Fruit fly (Drosophila melanogaster) whole organism, embryonic: ENCODE data around the gene CG11986.

Source experiments
- Atf-2 ChIP-seq: fragments of 200-800 bp; sonication (Bioruptor generic); optimal IDR thresholded peaks from 2 replicates; lab custom pipeline; 2016; ENCODE audit warnings: missing biosample characterization, missing genetic modification characterization
- Bdp1 ChIP-seq: fragments of 200-800 bp; sonication (Bioruptor generic); optimal IDR thresholded peaks from 3 replicates; lab custom pipeline; 2016; ENCODE audit warnings: missing biosample characterization, missing genetic modification characterization
- BtbVII ChIP-seq: fragments of 200-800 bp; sonication (Bioruptor generic); optimal IDR thresholded peaks from 3 replicates; lab custom pipeline; 2017; ENCODE audit warnings: missing biosample characterization, mild to moderate bottlenecking, missing genetic modification characterization
- CG10543 ChIP-seq: fragments of 200-800 bp; sonication (Bioruptor generic); optimal IDR thresholded peaks from 3 replicates; lab custom pipeline; 2017; ENCODE audit warnings: missing biosample characterization, mild to moderate bottlenecking, missing genetic modification characterization, moderate library complexity
- CG10979 ChIP-seq: fragments of 200-800 bp; sonication (Bioruptor generic); optimal IDR thresholded peaks from 2 replicates; lab custom pipeline; 2018; ENCODE audit warnings: missing biosample characterization, mild to moderate bottlenecking, missing genetic modification characterization, moderate library complexity
- CG13296 ChIP-seq: fragments of 200-800 bp; sonication (Bioruptor generic); optimal IDR thresholded peaks from 3 replicates; lab custom pipeline; 2018; ENCODE audit warnings: missing biosample characterization, mild to moderate bottlenecking, missing genetic modification characterization
- CG14667 ChIP-seq: fragments of 200-800 bp; sonication (Bioruptor generic); IDR thresholded peaks from 2 replicates; pipeline ENCODE4 v1.3.6; 2022; ENCODE audit warnings: missing biosample characterization, missing genetic modification characterization
- CG1603 ChIP-seq: fragments of 200-800 bp; sonication (Bioruptor generic); optimal IDR thresholded peaks from 2 replicates; lab custom pipeline; 2019; ENCODE audit warnings: missing biosample characterization, mild to moderate bottlenecking, missing genetic modification characterization, moderate library complexity
- CG16813 ChIP-seq: fragments of 200-800 bp; sonication (Bioruptor generic); IDR thresholded peaks from 3 replicates; pipeline ENCODE4 v1.3.6; 2022; ENCODE audit warnings: missing biosample characterization, missing genetic modification characterization; ENCODE audit not compliant: partially characterized antibody
- CG16863 ChIP-seq: fragments of 200-800 bp; sonication (Bioruptor generic); optimal IDR thresholded peaks from 3 replicates; lab custom pipeline; 2016; ENCODE audit warnings: missing biosample characterization, missing genetic modification characterization
- CG17802 ChIP-seq: fragments of 200-800 bp; sonication (Bioruptor generic); optimal IDR thresholded peaks from 2 replicates; lab custom pipeline; 2018; ENCODE audit warnings: missing biosample characterization, mild to moderate bottlenecking, missing genetic modification characterization, moderate library complexity
- CG2120 ChIP-seq: fragments of 200-800 bp; sonication (Bioruptor generic); optimal IDR thresholded peaks from 3 replicates; lab custom pipeline; 2016; ENCODE audit warnings: missing biosample characterization, missing genetic modification characterization
- CG2202 ChIP-seq: fragments of 200-800 bp; sonication (Bioruptor generic); optimal IDR thresholded peaks from 2 replicates; lab custom pipeline; 2018; ENCODE audit warnings: missing biosample characterization, mild to moderate bottlenecking, missing genetic modification characterization
- CG3281 ChIP-seq: fragments of 200-800 bp; sonication (Bioruptor generic); optimal IDR thresholded peaks from 3 replicates; lab custom pipeline; 2017; ENCODE audit warnings: missing biosample characterization, mild to moderate bottlenecking, missing genetic modification characterization
- CG43689 ChIP-seq: fragments of 200-800 bp; sonication (Bioruptor generic); IDR thresholded peaks from 2 replicates; pipeline ENCODE4 v1.3.6; 2022; ENCODE audit warnings: missing biosample characterization, missing genetic modification characterization
- CG6854 ChIP-seq: fragments of 200-800 bp; sonication (Bioruptor generic); optimal IDR thresholded peaks from 3 replicates; lab custom pipeline; 2017; ENCODE audit warnings: missing biosample characterization, mild to moderate bottlenecking, missing genetic modification characterization
- CG8089 ChIP-seq: fragments of 200-800 bp; sonication (Bioruptor generic); optimal IDR thresholded peaks from 3 replicates; lab custom pipeline; 2016; ENCODE audit warnings: missing biosample characterization, missing genetic modification characterization
- CG9609 ChIP-seq: fragments of 200-800 bp; sonication (Bioruptor generic); optimal IDR thresholded peaks from 3 replicates; lab custom pipeline; 2016; ENCODE audit warnings: missing biosample characterization, missing genetic modification characterization
- D19A ChIP-seq: fragments of 200-800 bp; optimal IDR thresholded peaks from 3 replicates; lab custom pipeline; 2019; ENCODE audit warnings: missing biosample characterization, mild to moderate bottlenecking, missing genetic modification characterization, moderate library complexity
- Doc3 ChIP-seq: fragments of 200-800 bp; sonication (Bioruptor generic); IDR thresholded peaks from 3 replicates; pipeline ENCODE4 v1.3.6; 2022; ENCODE audit warnings: missing biosample characterization, missing genetic modification characterization; ENCODE audit not compliant: partially characterized antibody
- Dref ChIP-seq: fragments of 200-800 bp; sonication (Bioruptor generic); IDR thresholded peaks from 2 replicates; pipeline ENCODE4 v1.3.6; 2022; ENCODE audit warnings: missing biosample characterization, missing genetic modification characterization
- Elba2 ChIP-seq: fragments of 200-800 bp; sonication (Bioruptor generic); optimal IDR thresholded peaks from 3 replicates; lab custom pipeline; 2016; ENCODE audit warnings: missing biosample characterization, missing genetic modification characterization
- Fer2 ChIP-seq: fragments of 200-800 bp; sonication (Bioruptor generic); optimal IDR thresholded peaks from 2 replicates; lab custom pipeline; 2018; ENCODE audit warnings: missing biosample characterization, mild to moderate bottlenecking, missing genetic modification characterization, moderate library complexity
- Fer3 ChIP-seq: fragments of 200-800 bp; sonication (Bioruptor generic); optimal IDR thresholded peaks from 2 replicates; lab custom pipeline; 2018; ENCODE audit warnings: missing biosample characterization, mild to moderate bottlenecking, missing genetic modification characterization, moderate library complexity
- GATAe ChIP-seq: fragments of 200-800 bp; sonication (Bioruptor generic); conservative IDR thresholded peaks from 2 replicates; pipeline ENCODE4 v1.3.6; 2022; ENCODE audit warnings: missing biosample characterization, missing genetic modification characterization
- Gug ChIP-seq: fragments of 200-800 bp; sonication (Bioruptor generic); IDR thresholded peaks from 4 replicates; pipeline ENCODE4 v1.3.6; 2022; ENCODE audit warnings: missing biosample characterization, missing genetic modification characterization
- HmgD ChIP-seq: fragments of 200-800 bp; sonication (Bioruptor generic); optimal IDR thresholded peaks from 3 replicates; lab custom pipeline; 2016; ENCODE audit warnings: missing biosample characterization, missing genetic modification characterization
- Hr39 ChIP-seq: fragments of >200 bp; optimal IDR thresholded peaks from 2 replicates; lab custom pipeline; 2017
- Hr78 ChIP-seq, 2 experiments: fragments of 200-800 bp in 1 of 2; fragments of >200 bp in 1 of 2; sonication (Bioruptor generic) in 1 of 2; optimal IDR thresholded peaks; 2 replicates each; lab custom pipeline; 2017 to 2019; ENCODE audit warnings: missing biosample characterization in 2 of 2, missing genetic modification characterization in 2 of 2, mild to moderate bottlenecking in 1 of 2, moderate library complexity in 1 of 2
- Six4 ChIP-seq: fragments of 200-800 bp; sonication (Bioruptor generic); optimal IDR thresholded peaks from 2 replicates; lab custom pipeline; 2016; ENCODE audit warnings: missing biosample characterization, missing genetic modification characterization
- Ssrp ChIP-seq: fragments of 200-800 bp; sonication (Bioruptor generic); optimal IDR thresholded peaks from 2 replicates; lab custom pipeline; 2018; ENCODE audit warnings: missing biosample characterization, mild to moderate bottlenecking, missing genetic modification characterization, moderate library complexity
- ap ChIP-seq: fragments of 200-800 bp; sonication (Bioruptor generic); IDR thresholded peaks from 2 replicates; pipeline ENCODE4 v1.3.6; 2022; ENCODE audit warnings: missing biosample characterization, missing genetic modification characterization
- ase ChIP-seq: fragments of 200-800 bp; sonication (Bioruptor generic); IDR thresholded peaks from 3 replicates; pipeline ENCODE4 v1.3.6; 2022; ENCODE audit warnings: missing biosample characterization, missing genetic modification characterization
- bigmax ChIP-seq: fragments of 200-800 bp; sonication (Bioruptor generic); optimal IDR thresholded peaks from 2 replicates; lab custom pipeline; 2018; ENCODE audit warnings: missing biosample characterization, mild to moderate bottlenecking, missing genetic modification characterization
- corto ChIP-seq: fragments of 200-800 bp; sonication (Bioruptor generic); optimal IDR thresholded peaks from 2 replicates; lab custom pipeline; 2016; ENCODE audit warnings: missing biosample characterization, mild to moderate bottlenecking, missing genetic modification characterization, moderate library complexity
- eve ChIP-seq, 2 experiments: fragments of >200 bp; optimal IDR thresholded peaks; 2 replicates each; lab custom pipeline; 2017; ENCODE audit warnings: missing biosample characterization in 2 of 2, missing genetic modification characterization in 2 of 2
- kah ChIP-seq: fragments of 200-800 bp; sonication (Bioruptor generic); optimal IDR thresholded peaks from 2 replicates; lab custom pipeline; 2018; ENCODE audit warnings: missing biosample characterization, mild to moderate bottlenecking, missing genetic modification characterization
- klu ChIP-seq: fragments of 200-800 bp; sonication (Bioruptor generic); IDR thresholded peaks from 2 replicates; pipeline ENCODE4 v1.3.6; 2022; ENCODE audit warnings: missing biosample characterization, missing genetic modification characterization
- lilli ChIP-seq: fragments of 200-800 bp; sonication (Bioruptor generic); optimal IDR thresholded peaks from 3 replicates; lab custom pipeline; 2016; ENCODE audit warnings: missing biosample characterization, missing genetic modification characterization
- maf-S ChIP-seq: fragments of 200-800 bp; sonication (Bioruptor generic); optimal IDR thresholded peaks from 2 replicates; lab custom pipeline; 2016; ENCODE audit warnings: missing biosample characterization, missing genetic modification characterization
- nom ChIP-seq: fragments of 200-800 bp; sonication (Bioruptor generic); optimal IDR thresholded peaks from 2 replicates; lab custom pipeline; 2017; ENCODE audit warnings: missing biosample characterization, missing genetic modification characterization, mild to moderate bottlenecking, moderate library complexity, missing genetic modification reagents
- sd ChIP-seq: fragments of 200-800 bp; sonication (Bioruptor generic); optimal IDR thresholded peaks from 3 replicates; lab custom pipeline; 2018; ENCODE audit warnings: missing biosample characterization, mild to moderate bottlenecking, missing genetic modification characterization, moderate library complexity
- sima ChIP-seq: fragments of 200-800 bp; sonication (Bioruptor generic); optimal IDR thresholded peaks from 2 replicates; lab custom pipeline; 2016; ENCODE audit warnings: missing biosample characterization, missing genetic modification characterization
- sr ChIP-seq: fragments of 200-800 bp; sonication (Bioruptor generic); IDR thresholded peaks from 3 replicates; pipeline ENCODE4 v1.3.6; 2022; ENCODE audit warnings: missing biosample characterization, missing genetic modification characterization
- stc ChIP-seq: fragments of 200-800 bp; sonication (Bioruptor generic); IDR thresholded peaks from 2 replicates; pipeline ENCODE4 v1.3.6; 2022; ENCODE audit warnings: missing biosample characterization, missing genetic modification characterization
- sug ChIP-seq: fragments of 200-800 bp; optimal IDR thresholded peaks from 2 replicates; lab custom pipeline; 2019; ENCODE audit warnings: missing biosample characterization, mild to moderate bottlenecking, missing genetic modification characterization, moderate library complexity
- tll ChIP-seq, 2 experiments: fragments of 200-800 bp in 1 of 2; fragments of >200 bp in 1 of 2; sonication (Bioruptor generic) in 1 of 2; optimal IDR thresholded peaks; 2 replicates each; lab custom pipeline; 2017 to 2019; ENCODE audit warnings: missing biosample characterization in 2 of 2, missing genetic modification characterization in 2 of 2, mild to moderate bottlenecking in 1 of 2, moderate library complexity in 1 of 2
- vfl ChIP-seq: fragments of 200-800 bp; sonication (Bioruptor generic); optimal IDR thresholded peaks from 2 replicates; lab custom pipeline; 2016; ENCODE audit warnings: missing biosample characterization, missing genetic modification characterization
- zf30C ChIP-seq: fragments of 200-800 bp; sonication (Bioruptor generic); optimal IDR thresholded peaks from 3 replicates; lab custom pipeline; 2018; ENCODE audit warnings: missing biosample characterization, mild to moderate bottlenecking, missing genetic modification characterization

CG11986 gene

dm6 chr3R:8992928-8993579, 22.2 kb upstream of the CG11986 start, which contains the start of gene CG11975:
CG11975 (plus strand) TSS chr3R:8993253.
- TF ChIP-seq Six4 (peak; percentile 67), corto (GFP tag; lab: Kevin White, UChicago) (no peak), CG9609 (GFP tag; lab: Kevin White, UChicago) (peak; percentile 79), lilli (peak; percentile 90), zf30C (GFP tag; lab: Kevin White, UChicago) (no peak), bigmax (no peak), CG14667 (GFP tag; lab: Robert Waterston, UW) (0 out of 2 replicates have a peak, but pooled peaks have one; percentile 12), sd (tag; lab: Kevin White, UChicago) (no peak), Dref (GFP tag; lab: Robert Waterston, UW) (peak; percentile 67), BtbVII (peak; percentile 28), CG3281 (GFP tag; lab: Kevin White, UChicago) (peak; percentile 76), CG2120 (GFP tag; lab: Kevin White, UChicago) (peak; percentile 92), CG13296 (GFP tag; lab: Kevin White, UChicago) (no peak), GATAe (GFP tag; lab: Robert Waterston, UW) (0 out of 2 replicates have a peak, but pooled peaks have one; percentile 54), Bdp1 (GFP tag; lab: Kevin White, UChicago) (peak; percentile 75), Gug (GFP tag; lab: Robert Waterston, UW) (peak; percentile 56; the same call in 1 of the 4 replicates), Atf-2 (peak; percentile 70), tll (GFP tag; optimal IDR thresholded peaks at IDR 0.05; lab: Kevin White, UChicago) (peak in 1 of 2 experiments; percentile 51), CG16813 (GFP tag; lab: Robert Waterston, UW) (peak; percentile 64), CG1603 (no peak), eve (GFP tag; optimal IDR thresholded peaks at IDR 0.05; lab: Kevin White, UChicago) (peak in 1 of 2 experiments; percentile 45), D19A (no peak), vfl (GFP tag; lab: Kevin White, UChicago) (peak; percentile 86), Hr39 (lab: Kevin White, UChicago) (no peak), Hr78 (GFP tag; optimal IDR thresholded peaks at IDR 0.05; lab: Kevin White, UChicago) (no peak), klu (peak; percentile 96), CG8089 (peak; percentile 57), CG10543 (GFP tag; lab: Kevin White, UChicago) (peak; percentile 47), maf-S (GFP tag; lab: Kevin White, UChicago) (peak; percentile 85), CG17802 (tag; lab: Kevin White, UChicago) (peak; percentile 20), Ssrp (tag; lab: Kevin White, UChicago) (peak; percentile 41), sug (tag; lab: Kevin White, UChicago) (peak; percentile 80), CG16863 (GFP tag; lab: Kevin White, UChicago) (peak; percentile 80), CG43689 (no peak), ase (0 out of 3 replicates have a peak, but pooled peaks have one; percentile 38), CG10979 (tag; lab: Kevin White, UChicago) (peak; percentile 57), nom (no peak), Fer2 (tag; lab: Kevin White, UChicago) (peak; percentile 54), sima (GFP tag; lab: Kevin White, UChicago) (peak; percentile 66), stc (GFP tag; lab: Robert Waterston, UW) (no peak), sr (GFP tag; lab: Robert Waterston, UW) (no peak), CG6854 (GFP tag; lab: Kevin White, UChicago) (no peak), Doc3 (GFP tag; lab: Robert Waterston, UW) (peak; percentile 66; the same call in 2 of the 3 replicates), Elba2 (GFP tag; lab: Kevin White, UChicago) (no peak), Fer3 (tag; lab: Kevin White, UChicago) (no peak), CG2202 (tag; lab: Kevin White, UChicago) (no peak), kah (GFP tag; lab: Kevin White, UChicago) (no peak), ap (GFP tag; lab: Robert Waterston, UW) (0 out of 2 replicates have a peak, but pooled peaks have one; percentile 5), HmgD (GFP tag; lab: Kevin White, UChicago) (peak; percentile 91)
